Worm (Caenorhabditis elegans) whole organism, L2 larva: ENCODE results near the gene srg-22.
"Not testable (repeated sequence)": the region's sequence is repeated elsewhere in the genome, so short reads cannot be mapped to it uniquely, and the experiment has no call there.

Source experiments
- fos-1 ChIP-seq: fragments of 150-350 bp; optimal IDR thresholded peaks from 2 replicates; lab custom pipeline; 2014; ENCODE audit warnings: missing biosample characterization, missing genetic modification characterization
- nhr-6 ChIP-seq: fragments of 150-350 bp; optimal IDR thresholded peaks from 2 replicates; lab custom pipeline; 2014; ENCODE audit warnings: missing biosample characterization, missing genetic modification characterization
- skn-1 ChIP-seq: sonication (generic microtip); optimal IDR thresholded peaks from 2 replicates; lab custom pipeline; 2017; ENCODE audit warnings: missing biosample characterization, missing genetic modification characterization
- sma-3 ChIP-seq: sonication (generic microtip); optimal IDR thresholded peaks from 2 replicates; lab custom pipeline; 2016; ENCODE audit warnings: missing genetic modification reagents, missing genetic modification characterization, missing compliant biosample characterization
- unc-39 ChIP-seq: fragments of 150-350 bp; optimal IDR thresholded peaks from 2 replicates; lab custom pipeline; 2014; ENCODE audit warnings: missing biosample characterization, missing genetic modification characterization
- unc-62 ChIP-seq: fragments of 150-350 bp; optimal IDR thresholded peaks from 2 replicates; lab custom pipeline; 2014; ENCODE audit warnings: missing biosample characterization, missing genetic modification reagents, missing genetic modification characterization
- zag-1 ChIP-seq: fragments of 150-350 bp; optimal IDR thresholded peaks from 2 replicates; lab custom pipeline; 2014; ENCODE audit warnings: missing biosample characterization, missing genetic modification characterization
- ztf-4 ChIP-seq: fragments of 150-350 bp; optimal IDR thresholded peaks from 2 replicates; lab custom pipeline; 2014; ENCODE audit warnings: missing biosample characterization, missing genetic modification characterization

- not testable (repeated sequence) for TF ChIP-seq skn-1 (tag; lab: Kevin White, UChicago); nhr-6 (tag; lab: Kevin White, UChicago); ztf-4 (tag; lab: Kevin White, UChicago); fos-1 (tag; lab: Kevin White, UChicago); zag-1 (tag; lab: Kevin White, UChicago); unc-62; unc-39 (tag; lab: Kevin White, UChicago); sma-3 (GFP tag; lab: Kevin White, UChicago)
Measured at ce11 chrII:3142855-3143254, 49.6 kb upstream of the srg-22 start, which contains the start of gene sri-42.
